Fruit fly (Drosophila melanogaster) whole organism, embryonic: ENCODE results near the gene Hexo1.

Source experiments
- Aef1 ChIP-seq: fragments of 200-800 bp; sonication (Bioruptor generic); IDR thresholded peaks from 3 replicates; pipeline ENCODE4 v1.3.6; 2022; ENCODE audit warnings: missing biosample characterization, missing genetic modification characterization
- Bdp1 ChIP-seq: fragments of 200-800 bp; sonication (Bioruptor generic); optimal IDR thresholded peaks from 3 replicates; lab custom pipeline; 2016; ENCODE audit warnings: missing biosample characterization, missing genetic modification characterization
- Blimp-1 ChIP-seq: fragments of 200-800 bp; sonication (Bioruptor generic); optimal IDR thresholded peaks from 3 replicates; lab custom pipeline; 2018; ENCODE audit warnings: missing biosample characterization, missing genetic modification characterization, mild to moderate bottlenecking, moderate library complexity, missing genetic modification reagents
- CG10209 ChIP-seq: fragments of 200-800 bp; sonication (Bioruptor generic); optimal IDR thresholded peaks from 3 replicates; lab custom pipeline; 2017; ENCODE audit warnings: missing biosample characterization, mild to moderate bottlenecking, missing genetic modification characterization, missing genetic modification reagents
- CG10366 ChIP-seq: fragments of 200-800 bp; sonication (Bioruptor generic); IDR thresholded peaks from 2 replicates; pipeline ENCODE4 v1.3.6; 2022; ENCODE audit warnings: missing biosample characterization, missing genetic modification characterization
- CG11456 ChIP-seq: fragments of 200-800 bp; sonication (Bioruptor generic); IDR thresholded peaks from 3 replicates; pipeline ENCODE4 v1.3.6; 2022; ENCODE audit warnings: missing biosample characterization, missing genetic modification characterization
- CG12659 ChIP-seq: fragments of 200-800 bp; sonication (Bioruptor generic); optimal IDR thresholded peaks from 3 replicates; lab custom pipeline; 2017; ENCODE audit warnings: mild to moderate bottlenecking, missing biosample characterization, missing genetic modification reagents, missing genetic modification characterization
- CG13424 ChIP-seq: fragments of 200-800 bp; sonication (Bioruptor generic); optimal IDR thresholded peaks from 2 replicates; lab custom pipeline; 2019; ENCODE audit warnings: missing biosample characterization, mild to moderate bottlenecking, missing genetic modification characterization, moderate library complexity
- CG14050 ChIP-seq: fragments of 200-800 bp; sonication (Bioruptor generic); IDR thresholded peaks from 3 replicates; pipeline ENCODE4 v1.3.6; 2022; ENCODE audit warnings: missing biosample characterization, missing genetic modification characterization
- CG14710 ChIP-seq: fragments of 200-800 bp; sonication (Bioruptor generic); optimal IDR thresholded peaks from 3 replicates; lab custom pipeline; 2019; ENCODE audit warnings: missing biosample characterization, mild to moderate bottlenecking, missing genetic modification characterization, moderate library complexity
- CG15514 ChIP-seq: fragments of 200-800 bp; sonication (Bioruptor generic); optimal IDR thresholded peaks from 3 replicates; lab custom pipeline; 2017; ENCODE audit warnings: missing biosample characterization, missing genetic modification characterization, mild to moderate bottlenecking, moderate library complexity, missing genetic modification reagents
- CG15601 ChIP-seq: fragments of 200-800 bp; sonication (Bioruptor generic); optimal IDR thresholded peaks from 3 replicates; lab custom pipeline; 2019; ENCODE audit warnings: missing biosample characterization, mild to moderate bottlenecking, missing genetic modification characterization, moderate library complexity
- CG17359 ChIP-seq: fragments of 200-800 bp; sonication (Bioruptor generic); optimal IDR thresholded peaks from 3 replicates; lab custom pipeline; 2018; ENCODE audit warnings: missing biosample characterization, mild to moderate bottlenecking, missing genetic modification characterization, moderate library complexity
- CG18262 ChIP-seq: fragments of 200-800 bp; optimal IDR thresholded peaks from 3 replicates; lab custom pipeline; 2019; ENCODE audit warnings: missing biosample characterization, mild to moderate bottlenecking, missing genetic modification characterization, moderate library complexity
- CG18476 ChIP-seq: fragments of 200-800 bp; sonication (Bioruptor generic); optimal IDR thresholded peaks from 2 replicates; lab custom pipeline; 2016; ENCODE audit warnings: missing biosample characterization, mild to moderate bottlenecking, missing genetic modification characterization
- CG18619 ChIP-seq: fragments of 200-800 bp; sonication (Bioruptor generic); optimal IDR thresholded peaks from 3 replicates; lab custom pipeline; 2017; ENCODE audit warnings: missing biosample characterization, mild to moderate bottlenecking, missing genetic modification characterization
- CG2120 ChIP-seq: fragments of 200-800 bp; sonication (Bioruptor generic); optimal IDR thresholded peaks from 3 replicates; lab custom pipeline; 2016; ENCODE audit warnings: missing biosample characterization, missing genetic modification characterization
- CG4424 ChIP-seq: fragments of 200-800 bp; sonication (Bioruptor generic); optimal IDR thresholded peaks from 3 replicates; lab custom pipeline; 2016; ENCODE audit warnings: missing biosample characterization, missing genetic modification characterization
- CG7839 ChIP-seq: fragments of 200-800 bp; sonication (Bioruptor generic); optimal IDR thresholded peaks from 3 replicates; lab custom pipeline; 2018; ENCODE audit warnings: missing biosample characterization, mild to moderate bottlenecking, missing genetic modification characterization, moderate library complexity
- CG7928 ChIP-seq: fragments of 200-800 bp; sonication (Bioruptor generic); optimal IDR thresholded peaks from 2 replicates; lab custom pipeline; 2017; ENCODE audit warnings: missing biosample characterization, mild to moderate bottlenecking, missing genetic modification characterization
- D ChIP-seq, 2 experiments: fragments of 200-800 bp in 1 of 2; fragments of >200 bp in 1 of 2; sonication (Bioruptor generic) in 1 of 2; optimal IDR thresholded peaks; 2 replicates in 1 of 2; 3 replicates in 1 of 2; lab custom pipeline; 2017; ENCODE audit warnings: mild to moderate bottlenecking in 1 of 2, missing biosample characterization in 1 of 2, missing genetic modification characterization in 1 of 2, missing genetic modification reagents in 1 of 2
- Elba2 ChIP-seq: fragments of 200-800 bp; sonication (Bioruptor generic); optimal IDR thresholded peaks from 3 replicates; lab custom pipeline; 2016; ENCODE audit warnings: missing biosample characterization, missing genetic modification characterization
- Fer1 ChIP-seq: fragments of 200-800 bp; sonication (Bioruptor generic); optimal IDR thresholded peaks from 2 replicates; lab custom pipeline; 2017; ENCODE audit warnings: missing biosample characterization, mild to moderate bottlenecking, missing genetic modification characterization
- HLHmδ ChIP-seq: fragments of 200-800 bp; sonication (Bioruptor generic); optimal IDR thresholded peaks from 2 replicates; lab custom pipeline; 2018; ENCODE audit warnings: missing biosample characterization, mild to moderate bottlenecking, missing genetic modification characterization, moderate library complexity
- HmgD ChIP-seq: fragments of 200-800 bp; sonication (Bioruptor generic); optimal IDR thresholded peaks from 3 replicates; lab custom pipeline; 2016; ENCODE audit warnings: missing biosample characterization, missing genetic modification characterization
- Myb ChIP-seq: fragments of 200-800 bp; sonication (Bioruptor generic); optimal IDR thresholded peaks from 2 replicates; lab custom pipeline; 2016; ENCODE audit warnings: missing biosample characterization, missing genetic modification characterization
- Nf-YC ChIP-seq: fragments of 200-800 bp; optimal IDR thresholded peaks from 3 replicates; lab custom pipeline; 2019; ENCODE audit warnings: missing biosample characterization, mild to moderate bottlenecking, missing genetic modification characterization, moderate library complexity
- Oli ChIP-seq: fragments of 200-800 bp; sonication (Bioruptor generic); optimal IDR thresholded peaks from 2 replicates; lab custom pipeline; 2018; ENCODE audit warnings: missing biosample characterization, mild to moderate bottlenecking, missing genetic modification characterization, moderate library complexity
- Rfx ChIP-seq: fragments of 200-800 bp; sonication (Bioruptor generic); IDR thresholded peaks from 2 replicates; pipeline ENCODE4 v1.3.6; 2022; ENCODE audit warnings: missing biosample characterization, missing genetic modification characterization
- Sox100B ChIP-seq: fragments of 200-800 bp; sonication (Bioruptor generic); optimal IDR thresholded peaks from 3 replicates; lab custom pipeline; 2018; ENCODE audit warnings: missing biosample characterization, mild to moderate bottlenecking, missing genetic modification characterization
- Spps ChIP-seq: fragments of 200-800 bp; sonication (Bioruptor generic); optimal IDR thresholded peaks from 2 replicates; lab custom pipeline; 2018; ENCODE audit warnings: missing biosample characterization, mild to moderate bottlenecking, missing genetic modification characterization
- Stat92E ChIP-seq, 3 experiments: fragments of >200 bp in 2 of 3; fragments of 200-800 bp in 1 of 3; sonication (Bioruptor generic) in 1 of 3; optimal IDR thresholded peaks; 2 replicates each; lab custom pipeline; 2017 to 2019; ENCODE audit warnings: missing biosample characterization in 3 of 3, missing genetic modification characterization in 3 of 3, mild to moderate bottlenecking in 1 of 3, moderate library complexity in 1 of 3
- Xrp1 ChIP-seq: fragments of 200-800 bp; sonication (Bioruptor generic); IDR thresholded peaks from 2 replicates; pipeline ENCODE4 v1.3.6; 2022; ENCODE audit warnings: missing biosample characterization, missing genetic modification characterization
- amos ChIP-seq: fragments of 200-800 bp; sonication (Bioruptor generic); IDR thresholded peaks from 2 replicates; pipeline ENCODE4 v1.3.6; 2022; ENCODE audit warnings: missing biosample characterization, missing genetic modification characterization; ENCODE audit not compliant: partially characterized antibody
- ara ChIP-seq: fragments of 200-800 bp; sonication (Bioruptor generic); IDR thresholded peaks from 2 replicates; pipeline ENCODE4 v1.3.6; 2022; ENCODE audit warnings: missing biosample characterization, missing genetic modification characterization
- caup ChIP-seq: fragments of 200-800 bp; sonication (Bioruptor generic); optimal IDR thresholded peaks from 3 replicates; lab custom pipeline; 2017; ENCODE audit warnings: missing biosample characterization, mild to moderate bottlenecking, missing genetic modification characterization, moderate library complexity; ENCODE audit not compliant: severe bottlenecking
- dysf ChIP-seq: fragments of 200-800 bp; sonication (Bioruptor generic); IDR thresholded peaks from 3 replicates; pipeline ENCODE4 v1.3.6; 2022; ENCODE audit warnings: missing biosample characterization, missing genetic modification characterization
- esg ChIP-seq: fragments of 200-800 bp; sonication (Bioruptor generic); conservative IDR thresholded peaks from 2 replicates; pipeline ENCODE4 v1.3.6; 2022; ENCODE audit warnings: missing biosample characterization, missing genetic modification characterization
- insv ChIP-seq, 2 experiments: fragments of 200-800 bp; sonication (Bioruptor generic); optimal IDR thresholded peaks; 3 replicates each; lab custom pipeline; 2016 to 2018; ENCODE audit warnings: missing biosample characterization in 2 of 2, missing genetic modification characterization in 2 of 2
- lilli ChIP-seq: fragments of 200-800 bp; sonication (Bioruptor generic); optimal IDR thresholded peaks from 3 replicates; lab custom pipeline; 2016; ENCODE audit warnings: missing biosample characterization, missing genetic modification characterization
- nmo ChIP-seq: fragments of 200-800 bp; sonication (Bioruptor generic); optimal IDR thresholded peaks from 2 replicates; lab custom pipeline; 2018; ENCODE audit warnings: missing biosample characterization, mild to moderate bottlenecking, missing genetic modification characterization, moderate library complexity
- oc ChIP-seq: fragments of 200-800 bp; sonication (Bioruptor generic); optimal IDR thresholded peaks from 2 replicates; lab custom pipeline; 2018; ENCODE audit warnings: missing biosample characterization, mild to moderate bottlenecking, missing genetic modification characterization, moderate library complexity
- otp ChIP-seq: fragments of 200-800 bp; sonication (Bioruptor generic); IDR thresholded peaks from 3 replicates; pipeline ENCODE4, ENCODE4 v1.3.6; 2022; ENCODE audit warnings: missing biosample characterization, missing genetic modification characterization
- repo ChIP-seq: fragments of 200-800 bp; sonication (Bioruptor generic); optimal IDR thresholded peaks from 2 replicates; lab custom pipeline; 2016; ENCODE audit warnings: missing biosample characterization, missing genetic modification characterization
- sd ChIP-seq: fragments of 200-800 bp; sonication (Bioruptor generic); optimal IDR thresholded peaks from 3 replicates; lab custom pipeline; 2018; ENCODE audit warnings: missing biosample characterization, mild to moderate bottlenecking, missing genetic modification characterization, moderate library complexity
- sens ChIP-seq: fragments of 200-800 bp; sonication (Bioruptor generic); peaks from one replicate; lab custom pipeline; 2016; ENCODE audit warnings: missing biosample characterization, missing genetic modification characterization
- trh ChIP-seq: fragments of 200-800 bp; sonication (Bioruptor generic); optimal IDR thresholded peaks from 2 replicates; lab custom pipeline; 2016; ENCODE audit warnings: missing biosample characterization, missing genetic modification characterization
- ttk ChIP-seq: fragments of 200-800 bp; sonication (Bioruptor generic); IDR thresholded peaks from 2 replicates; pipeline ENCODE4 v2.1.2; 2022; ENCODE audit warnings: missing biosample characterization, missing genetic modification characterization
- vvl ChIP-seq: fragments of 200-800 bp; sonication (Bioruptor generic); IDR thresholded peaks from 2 replicates; pipeline ENCODE4 v1.3.6; 2022; ENCODE audit warnings: missing biosample characterization, missing genetic modification characterization

Gene Hexo1

DNA sequence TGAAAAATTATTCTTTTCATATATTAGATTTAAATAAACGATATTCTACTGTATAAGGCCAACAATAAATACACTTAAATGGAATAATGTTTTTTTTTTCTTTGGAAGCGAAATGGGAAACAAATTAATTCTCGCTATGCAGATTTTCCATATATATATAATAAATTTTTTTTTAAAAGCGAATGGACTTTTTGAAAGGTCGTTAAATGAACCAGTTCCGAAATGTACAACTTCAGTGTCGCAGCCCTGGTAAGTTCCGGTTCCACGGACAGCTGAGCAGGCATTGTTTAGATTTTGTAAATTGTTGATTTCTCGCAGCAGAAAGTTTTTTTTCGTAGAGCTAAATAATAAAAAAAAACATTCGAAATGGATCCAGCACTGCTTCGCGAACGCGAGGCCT lies 1.7 kb upstream of the Hexo1 start, which contains the start of gene TfIIEbeta (continued):
- peak; percentile 95 for TF ChIP-seq CG7928 (GFP tag; lab: Kevin White, UChicago)
- TF ChIP-seq CG18262 (tag; lab: Kevin White, UChicago) = peak; percentile 31
- TF ChIP-seq Spps (tag; lab: Kevin White, UChicago) = peak; percentile 11
- TF ChIP-seq CG10209 (GFP tag; lab: Kevin White, UChicago) = peak; percentile 6
- TF ChIP-seq Fer1 (GFP tag; lab: Kevin White, UChicago) = peak; percentile 15
- TF ChIP-seq CG10366 = peak; percentile 28
- peak; percentile 36; the same call in 1 of the 3 replicates for TF ChIP-seq dysf (GFP tag; lab: Robert Waterston, UW)
- TF ChIP-seq sd (tag; lab: Kevin White, UChicago) = peak; percentile 73
- TF ChIP-seq Xrp1 (GFP tag; lab: Robert Waterston, UW) = peak; percentile 52; the same call in 1 of the 2 replicates
- peak; percentile 2 for TF ChIP-seq caup (GFP tag; lab: Kevin White, UChicago)
- peak; percentile 50 for TF ChIP-seq CG4424 (GFP tag; lab: Kevin White, UChicago)
- peak in 1 of 2 experiments; percentile 7 for TF ChIP-seq insv (GFP tag; optimal IDR thresholded peaks at IDR 0.05; lab: Kevin White, UChicago)
- TF ChIP-seq esg = no peak
- peak; percentile 24; the same call in 1 of the 3 replicates for TF ChIP-seq CG14050 (GFP tag; lab: Robert Waterston, UW)
- TF ChIP-seq repo = no peak
- TF ChIP-seq D (optimal IDR thresholded peaks at IDR 0.05; lab: Kevin White, UChicago) = no peak
- TF ChIP-seq D (GFP tag; optimal IDR thresholded peaks at IDR 0.05; lab: Kevin White, UChicago) = peak; percentile 7
- peak; percentile 25 for TF ChIP-seq Blimp-1 (GFP tag; lab: Kevin White, UChicago)
- peak; percentile 66 for TF ChIP-seq CG17359 (tag; lab: Kevin White, UChicago)
- TF ChIP-seq Rfx (GFP tag; lab: Robert Waterston, UW) = 0 out of 2 replicates have a peak, but pooled peaks have one; percentile 30
- TF ChIP-seq ara (GFP tag; lab: Robert Waterston, UW) = no peak
- TF ChIP-seq HLHmδ (GFP tag; lab: Kevin White, UChicago) = no peak
- TF ChIP-seq CG18476 (GFP tag; lab: Kevin White, UChicago) = peak; percentile 9
- TF ChIP-seq Elba2 (GFP tag; lab: Kevin White, UChicago) = no peak
- no peak for TF ChIP-seq trh (GFP tag; lab: Kevin White, UChicago)
- TF ChIP-seq CG15601 = peak; percentile 18
- TF ChIP-seq amos (GFP tag; lab: Robert Waterston, UW) = peak; percentile 42; the same call in 1 of the 2 replicates
- peak; percentile 38 for TF ChIP-seq CG2120 (GFP tag; lab: Kevin White, UChicago)
- TF ChIP-seq Oli = peak; percentile 25
- peak; percentile 74 for TF ChIP-seq Myb
- peak in 1 of 3 experiments; percentile 6 for TF ChIP-seq Stat92E (GFP tag; optimal IDR thresholded peaks at IDR 0.05; lab: Kevin White, UChicago)
- TF ChIP-seq otp (GFP tag; lab: Robert Waterston, UW) = no peak
- TF ChIP-seq nmo = peak; percentile 41
- peak; percentile 46 for TF ChIP-seq vvl
- TF ChIP-seq Aef1 (GFP tag; lab: Robert Waterston, UW) = no peak
- TF ChIP-seq CG18619 = no peak
- peak; percentile 13 for TF ChIP-seq lilli (GFP tag; lab: Kevin White, UChicago)
- TF ChIP-seq CG14710 (tag; lab: Kevin White, UChicago) = peak; percentile 49
- no peak for TF ChIP-seq Bdp1 (GFP tag; lab: Kevin White, UChicago)
- no peak for TF ChIP-seq ttk (GFP tag; lab: Robert Waterston, UW)
- TF ChIP-seq Sox100B (GFP tag; lab: Kevin White, UChicago) = peak; percentile 58
- TF ChIP-seq HmgD (GFP tag; lab: Kevin White, UChicago) = no peak
- TF ChIP-seq oc = no peak
- TF ChIP-seq sens (GFP tag; lab: Kevin White, UChicago) = peak; percentile 64
- no peak for TF ChIP-seq CG11456 (GFP tag; lab: Robert Waterston, UW)
- peak; percentile 11 for TF ChIP-seq Nf-YC
- TF ChIP-seq CG13424 (tag; lab: Kevin White, UChicago) = peak; percentile 15
- peak; percentile 46 for TF ChIP-seq CG7839
- TF ChIP-seq CG12659 (GFP tag; lab: Kevin White, UChicago) = peak; percentile 40
- TF ChIP-seq CG15514 = peak; percentile 100
